Fruit fly (Drosophila melanogaster) whole organism, prepupa: Measurements from ENCODE around the gene Abl.

ENCODE experiments used
- CG10669 ChIP-seq: fragments of 200-800 bp; sonication (Bioruptor generic); optimal IDR thresholded peaks from 3 replicates; lab custom pipeline; 2018; ENCODE audit warnings: missing biosample characterization, mild to moderate bottlenecking, missing genetic modification characterization, moderate library complexity
- CG11294 ChIP-seq: fragments of 200-800 bp; sonication (Bioruptor generic); IDR thresholded peaks from 2 replicates; pipeline ENCODE4 v1.3.6; 2022; ENCODE audit warnings: missing biosample characterization, missing genetic modification characterization
- CG11762 ChIP-seq: fragments of 200-800 bp; sonication (Bioruptor generic); optimal IDR thresholded peaks from 3 replicates; lab custom pipeline; 2016; ENCODE audit warnings: missing biosample characterization, missing genetic modification characterization; ENCODE audit not compliant: insufficient read depth
- CG1621 ChIP-seq: fragments of 200-800 bp; sonication (Bioruptor generic); optimal IDR thresholded peaks from 3 replicates; lab custom pipeline; 2018; ENCODE audit warnings: missing biosample characterization, mild to moderate bottlenecking, missing genetic modification characterization
- CG16779 ChIP-seq: fragments of 200-800 bp; sonication (Bioruptor generic); optimal IDR thresholded peaks from 3 replicates; lab custom pipeline; 2017; ENCODE audit warnings: missing biosample characterization, mild to moderate bottlenecking, missing genetic modification characterization
- CG3032 ChIP-seq: fragments of 200-800 bp; optimal IDR thresholded peaks from 2 replicates; lab custom pipeline; 2019; ENCODE audit warnings: missing biosample characterization, mild to moderate bottlenecking, missing genetic modification characterization, moderate library complexity
- CG31627 ChIP-seq: fragments of 200-800 bp; sonication (Bioruptor generic); optimal IDR thresholded peaks from 3 replicates; lab custom pipeline; 2016; ENCODE audit warnings: missing biosample characterization, missing genetic modification characterization
- CG32006 ChIP-seq: fragments of 200-800 bp; sonication (Bioruptor generic); optimal IDR thresholded peaks from 3 replicates; lab custom pipeline; 2017; ENCODE audit warnings: missing biosample characterization, mild to moderate bottlenecking, missing genetic modification characterization
- CG34406 ChIP-seq: fragments of 200-800 bp; sonication (Bioruptor generic); optimal IDR thresholded peaks from 3 replicates; lab custom pipeline; 2016; ENCODE audit warnings: missing biosample characterization, missing genetic modification characterization
- CG3919 ChIP-seq: fragments of 200-800 bp; sonication (Bioruptor generic); optimal IDR thresholded peaks from 3 replicates; lab custom pipeline; 2016; ENCODE audit warnings: missing biosample characterization, missing genetic modification characterization
- CG4318 ChIP-seq: fragments of 200-800 bp; sonication (Bioruptor generic); optimal IDR thresholded peaks from 3 replicates; lab custom pipeline; 2017; ENCODE audit warnings: missing biosample characterization, mild to moderate bottlenecking, missing genetic modification characterization
- CG6792 ChIP-seq: fragments of 200-800 bp; sonication (Bioruptor generic); optimal IDR thresholded peaks from 3 replicates; lab custom pipeline; 2016; ENCODE audit warnings: missing biosample characterization, missing genetic modification characterization
- CG6854 ChIP-seq: fragments of 200-800 bp; sonication (Bioruptor generic); optimal IDR thresholded peaks from 2 replicates; lab custom pipeline; 2017; ENCODE audit warnings: missing biosample characterization, mild to moderate bottlenecking, missing genetic modification characterization
- CG7368 ChIP-seq: fragments of 200-800 bp; sonication (Bioruptor generic); optimal IDR thresholded peaks from 3 replicates; lab custom pipeline; 2016; ENCODE audit warnings: missing biosample characterization, missing genetic modification characterization
- CG8119 ChIP-seq: fragments of 200-800 bp; sonication (Bioruptor generic); IDR thresholded peaks from 3 replicates; pipeline ENCODE4 v1.3.6; 2022; ENCODE audit warnings: missing biosample characterization, missing genetic modification characterization
- CG8319 ChIP-seq: fragments of 200-800 bp; sonication (Bioruptor generic); optimal IDR thresholded peaks from 3 replicates; lab custom pipeline; 2016; ENCODE audit warnings: missing biosample characterization, missing genetic modification characterization
- Eip75B ChIP-seq: fragments of 200-800 bp; sonication (Bioruptor generic); optimal IDR thresholded peaks from 3 replicates; lab custom pipeline; 2016; ENCODE audit warnings: missing biosample characterization, missing genetic modification characterization
- Eip78C ChIP-seq: fragments of 200-800 bp; sonication (Bioruptor generic); peaks from one replicate; lab custom pipeline; 2016; ENCODE audit warnings: missing biosample characterization, missing genetic modification characterization
- Eip93F ChIP-seq: fragments of 200-800 bp; sonication (Bioruptor generic); optimal IDR thresholded peaks from 2 replicates; lab custom pipeline; 2016; ENCODE audit warnings: missing biosample characterization, mild to moderate bottlenecking, missing genetic modification characterization
- Ets21C ChIP-seq: fragments of 200-800 bp; sonication (Bioruptor generic); optimal IDR thresholded peaks from 3 replicates; lab custom pipeline; 2016; ENCODE audit warnings: missing biosample characterization, missing genetic modification characterization
- Ets96B ChIP-seq: fragments of 200-800 bp; optimal IDR thresholded peaks from 2 replicates; lab custom pipeline; 2019; ENCODE audit warnings: missing biosample characterization, mild to moderate bottlenecking, missing genetic modification characterization, moderate library complexity
- Hr38 ChIP-seq: sonication (Bioruptor generic); optimal IDR thresholded peaks from 2 replicates; lab custom pipeline; 2016; ENCODE audit warnings: missing biosample characterization, missing genetic modification characterization
- Hr39 ChIP-seq: fragments of 200-800 bp; sonication (Bioruptor generic); optimal IDR thresholded peaks from 2 replicates; lab custom pipeline; 2016; ENCODE audit warnings: missing biosample characterization, missing genetic modification characterization
- Hr4 ChIP-seq: fragments of 200-800 bp; sonication (Bioruptor generic); optimal IDR thresholded peaks from 3 replicates; lab custom pipeline; 2016; ENCODE audit warnings: missing biosample characterization, missing genetic modification characterization
- Lpt ChIP-seq: fragments of 200-800 bp; sonication (Bioruptor generic); optimal IDR thresholded peaks from 3 replicates; lab custom pipeline; 2016; ENCODE audit warnings: missing biosample characterization, missing genetic modification characterization
- Met ChIP-seq: fragments of 200-800 bp; sonication (Bioruptor generic); optimal IDR thresholded peaks from 3 replicates; lab custom pipeline; 2016; ENCODE audit warnings: missing biosample characterization, missing genetic modification characterization
- OdsH ChIP-seq: fragments of 200-800 bp; sonication (Bioruptor generic); optimal IDR thresholded peaks from 3 replicates; lab custom pipeline; 2016; ENCODE audit warnings: missing biosample characterization, missing genetic modification characterization
- Sox102F ChIP-seq: fragments of 200-800 bp; sonication (Bioruptor generic); optimal IDR thresholded peaks from 2 replicates; lab custom pipeline; 2016; ENCODE audit warnings: missing biosample characterization, mild to moderate bottlenecking, missing genetic modification characterization
- Sox14 ChIP-seq: fragments of 200-800 bp; sonication (Bioruptor generic); optimal IDR thresholded peaks from 3 replicates; lab custom pipeline; 2016; ENCODE audit warnings: missing biosample characterization, missing genetic modification characterization
- Sox15 ChIP-seq: fragments of 200-800 bp; sonication (Bioruptor generic); optimal IDR thresholded peaks from 3 replicates; lab custom pipeline; 2016; ENCODE audit warnings: missing biosample characterization, missing genetic modification characterization
- dac ChIP-seq: fragments of 200-800 bp; sonication (Bioruptor generic); optimal IDR thresholded peaks from 2 replicates; lab custom pipeline; 2017; ENCODE audit warnings: missing biosample characterization, mild to moderate bottlenecking, missing genetic modification characterization
- dsx ChIP-seq: fragments of 200-800 bp; optimal IDR thresholded peaks from 3 replicates; lab custom pipeline; 2019; ENCODE audit warnings: missing biosample characterization, mild to moderate bottlenecking, missing genetic modification characterization, moderate library complexity; ENCODE audit not compliant: poor library complexity, severe bottlenecking
- eg ChIP-seq: fragments of 200-800 bp; sonication (Bioruptor generic); IDR thresholded peaks from 3 replicates; pipeline ENCODE4 v1.3.6; 2022; ENCODE audit warnings: missing biosample characterization, missing genetic modification characterization
- esn ChIP-seq: fragments of 200-800 bp; sonication (Bioruptor generic); optimal IDR thresholded peaks from 2 replicates; lab custom pipeline; 2016; ENCODE audit warnings: missing biosample characterization, mild to moderate bottlenecking, missing genetic modification characterization, moderate library complexity
- fd59A ChIP-seq: fragments of 200-800 bp; sonication (Bioruptor generic); optimal IDR thresholded peaks from 2 replicates; lab custom pipeline; 2017; ENCODE audit warnings: missing biosample characterization, mild to moderate bottlenecking, missing genetic modification characterization, missing genetic modification reagents
- fkh ChIP-seq: fragments of 200-800 bp; sonication (Bioruptor generic); optimal IDR thresholded peaks from 3 replicates; lab custom pipeline; 2017; ENCODE audit warnings: missing biosample characterization, mild to moderate bottlenecking, missing genetic modification characterization, moderate library complexity
- lz ChIP-seq: fragments of 200-800 bp; sonication (Bioruptor generic); optimal IDR thresholded peaks from 3 replicates; lab custom pipeline; 2016; ENCODE audit warnings: missing biosample characterization, missing genetic modification characterization
- net ChIP-seq: fragments of 200-800 bp; sonication (Bioruptor generic); optimal IDR thresholded peaks from 3 replicates; lab custom pipeline; 2016; ENCODE audit warnings: missing biosample characterization, missing genetic modification characterization
- pdm3 ChIP-seq: fragments of 200-800 bp; sonication (Bioruptor generic); optimal IDR thresholded peaks from 3 replicates; lab custom pipeline; 2016; ENCODE audit warnings: missing biosample characterization, missing genetic modification characterization
- salr ChIP-seq, 2 experiments: fragments of 200-800 bp; sonication (Bioruptor generic); optimal IDR thresholded peaks; 3 replicates each; lab custom pipeline; 2016 to 2018; ENCODE audit warnings: missing biosample characterization in 2 of 2, missing genetic modification characterization in 2 of 2, mild to moderate bottlenecking in 1 of 2
- spab ChIP-seq: fragments of 200-800 bp; sonication (Bioruptor generic); optimal IDR thresholded peaks from 2 replicates; lab custom pipeline; 2017; ENCODE audit warnings: missing biosample characterization, mild to moderate bottlenecking, missing genetic modification characterization, missing genetic modification reagents
- svp ChIP-seq: fragments of 200-800 bp; sonication (Bioruptor generic); peaks from one replicate; lab custom pipeline; 2016; ENCODE audit warnings: missing biosample characterization, missing genetic modification characterization
- vri ChIP-seq: fragments of 200-800 bp; sonication (Bioruptor generic); optimal IDR thresholded peaks from 3 replicates; lab custom pipeline; 2016; ENCODE audit warnings: missing biosample characterization, mild to moderate bottlenecking, missing genetic modification characterization

Gene Abl

dm6 chr3L:16661167-16662109 is 13.8 kb upstream of the Abl start, which contains the start of gene Baldspot (continued):
- TF ChIP-seq CG3919 (GFP tag; lab: Kevin White, UChicago): peak; percentile 89
- TF ChIP-seq CG31627: peak; percentile 38
- peak; percentile 27 for TF ChIP-seq Eip93F (GFP tag; lab: Kevin White, UChicago)
- peak; percentile 64 for TF ChIP-seq CG8319 (GFP tag; lab: Kevin White, UChicago)
- peak; percentile 8 for TF ChIP-seq Sox15 (GFP tag; lab: Kevin White, UChicago)
- TF ChIP-seq CG16779: peak; percentile 66
- peak; percentile 81 for TF ChIP-seq spab (GFP tag; lab: Kevin White, UChicago)
- peak; percentile 52 for TF ChIP-seq CG6792 (GFP tag; lab: Kevin White, UChicago)
- TF ChIP-seq eg (GFP tag; lab: Robert Waterston, UW): peak; percentile 75
- peak; percentile 79 for TF ChIP-seq CG7368 (GFP tag; lab: Kevin White, UChicago)
- peak; percentile 58 for TF ChIP-seq Ets21C (GFP tag; lab: Kevin White, UChicago)
- peak; percentile 58 for TF ChIP-seq dac (GFP tag; lab: Kevin White, UChicago)
- peak; percentile 21 for TF ChIP-seq fd59A (GFP tag; lab: Kevin White, UChicago)
- TF ChIP-seq Ets96B: peak; percentile 86
- TF ChIP-seq CG34406 (GFP tag; lab: Kevin White, UChicago): peak; percentile 15
- TF ChIP-seq Hr4: peak; percentile 67
- peak; percentile 52 for TF ChIP-seq CG4318 (GFP tag; lab: Kevin White, UChicago)
- TF ChIP-seq pdm3 (GFP tag; lab: Kevin White, UChicago): peak; percentile 64
- peak; percentile 71 for TF ChIP-seq Eip75B (GFP tag; lab: Kevin White, UChicago)
- TF ChIP-seq lz: peak; percentile 68
- peak; percentile 79 for TF ChIP-seq CG3032 (tag; lab: Kevin White, UChicago)
- TF ChIP-seq CG32006: peak; percentile 68
- peak; percentile 83 for TF ChIP-seq vri (GFP tag; lab: Kevin White, UChicago)
- peak in 1 of 2 experiments; percentile 1 for TF ChIP-seq salr (GFP tag; optimal IDR thresholded peaks at IDR 0.05; lab: Kevin White, UChicago)
- peak; percentile 68 for TF ChIP-seq Sox14 (GFP tag; lab: Kevin White, UChicago)
- peak; percentile 66; the same call in 1 of the 3 replicates for TF ChIP-seq CG8119 (GFP tag; lab: Robert Waterston, UW)
- peak; percentile 89 for TF ChIP-seq CG10669 (GFP tag; lab: Kevin White, UChicago)
- peak; percentile 38 for TF ChIP-seq dsx (GFP tag; lab: Kevin White, UChicago)
- peak; percentile 60 for TF ChIP-seq Sox102F (GFP tag; lab: Kevin White, UChicago)
- TF ChIP-seq Hr38 (GFP tag; lab: Kevin White, UChicago): no peak
- TF ChIP-seq svp (GFP tag; lab: Kevin White, UChicago): peak; percentile 84
- TF ChIP-seq CG11762 (GFP tag; lab: Kevin White, UChicago): peak; percentile 68
- no peak for TF ChIP-seq net (GFP tag; lab: Kevin White, UChicago)
- TF ChIP-seq OdsH (GFP tag; lab: Kevin White, UChicago): peak; percentile 51
- peak; percentile 23 for TF ChIP-seq fkh
- TF ChIP-seq Eip78C (GFP tag; lab: Kevin White, UChicago): peak; percentile 96
- peak; percentile 48 for TF ChIP-seq Hr39 (GFP tag; lab: Kevin White, UChicago)
- peak; percentile 45 for TF ChIP-seq Met (GFP tag; lab: Kevin White, UChicago)
- peak; percentile 59 for TF ChIP-seq esn (GFP tag; lab: Kevin White, UChicago)
- TF ChIP-seq CG1621: peak; percentile 55
- peak; percentile 77 for TF ChIP-seq Lpt (GFP tag; lab: Kevin White, UChicago)
- peak; percentile 49 for TF ChIP-seq CG6854
- peak; percentile 11; the same call in 1 of the 2 replicates for TF ChIP-seq CG11294 (GFP tag; lab: Robert Waterston, UW)
